Fruit fly (Drosophila melanogaster) whole organism, embryonic: ENCODE results near the gene Syp.

ENCODE experiments used
- B-H1 ChIP-seq: fragments of 200-800 bp; sonication (Bioruptor generic); IDR thresholded peaks from 3 replicates; pipeline ENCODE4 v1.3.6; 2022; ENCODE audit warnings: missing biosample characterization, missing genetic modification characterization
- CG10431 ChIP-seq: fragments of 200-800 bp; sonication (Bioruptor generic); optimal IDR thresholded peaks from 3 replicates; lab custom pipeline; 2018; ENCODE audit warnings: missing biosample characterization, mild to moderate bottlenecking, missing genetic modification characterization
- CG12391 ChIP-seq: fragments of 200-800 bp; sonication (Bioruptor generic); optimal IDR thresholded peaks from 3 replicates; lab custom pipeline; 2018; ENCODE audit warnings: missing biosample characterization, mild to moderate bottlenecking, missing genetic modification characterization, moderate library complexity
- CG13624 ChIP-seq: fragments of 200-800 bp; sonication (Bioruptor generic); optimal IDR thresholded peaks from 2 replicates; lab custom pipeline; 2016; ENCODE audit warnings: missing biosample characterization, missing genetic modification characterization
- CG14710 ChIP-seq: fragments of 200-800 bp; sonication (Bioruptor generic); optimal IDR thresholded peaks from 3 replicates; lab custom pipeline; 2019; ENCODE audit warnings: missing biosample characterization, mild to moderate bottlenecking, missing genetic modification characterization, moderate library complexity
- CG15073 ChIP-seq: fragments of 200-800 bp; sonication (Bioruptor generic); optimal IDR thresholded peaks from 2 replicates; lab custom pipeline; 2016; ENCODE audit warnings: missing biosample characterization, missing genetic modification characterization
- CG15479 ChIP-seq: fragments of 200-800 bp; sonication (Bioruptor generic); optimal IDR thresholded peaks from 3 replicates; lab custom pipeline; 2019; ENCODE audit warnings: missing biosample characterization, mild to moderate bottlenecking, missing genetic modification characterization, moderate library complexity
- CG18011 ChIP-seq: fragments of 200-800 bp; sonication (Bioruptor generic); optimal IDR thresholded peaks from 2 replicates; lab custom pipeline; 2017; ENCODE audit warnings: missing biosample characterization, missing genetic modification characterization, mild to moderate bottlenecking, moderate library complexity, missing genotype
- CG2129 ChIP-seq: fragments of 200-800 bp; sonication (Bioruptor generic); IDR thresholded peaks from 2 replicates; pipeline ENCODE4 v1.3.6; 2022; ENCODE audit warnings: missing biosample characterization, missing genetic modification characterization; ENCODE audit not compliant: partially characterized antibody
- CG2202 ChIP-seq: fragments of 200-800 bp; sonication (Bioruptor generic); optimal IDR thresholded peaks from 2 replicates; lab custom pipeline; 2018; ENCODE audit warnings: missing biosample characterization, mild to moderate bottlenecking, missing genetic modification characterization
- CG31441 ChIP-seq: fragments of 200-800 bp; sonication (Bioruptor generic); IDR thresholded peaks from 2 replicates; pipeline ENCODE4 v1.3.6; 2022; ENCODE audit warnings: missing biosample characterization, missing genetic modification characterization
- CG33557 ChIP-seq: fragments of 200-800 bp; sonication (Bioruptor generic); optimal IDR thresholded peaks from 2 replicates; lab custom pipeline; 2019; ENCODE audit warnings: missing biosample characterization, mild to moderate bottlenecking, missing genetic modification characterization, moderate library complexity
- CG34422 ChIP-seq: fragments of 200-800 bp; sonication (Bioruptor generic); IDR thresholded peaks from 3 replicates; pipeline ENCODE4 v1.3.6; 2022; ENCODE audit warnings: missing biosample characterization, missing genetic modification characterization
- CG43689 ChIP-seq: fragments of 200-800 bp; sonication (Bioruptor generic); IDR thresholded peaks from 2 replicates; pipeline ENCODE4 v1.3.6; 2022; ENCODE audit warnings: missing biosample characterization, missing genetic modification characterization
- CG6254 ChIP-seq: fragments of 200-800 bp; sonication (Bioruptor generic); optimal IDR thresholded peaks from 3 replicates; lab custom pipeline; 2017; ENCODE audit warnings: mild to moderate bottlenecking, missing biosample characterization, missing genetic modification reagents, missing genetic modification characterization
- CG7372 ChIP-seq: fragments of 200-800 bp; sonication (Bioruptor generic); IDR thresholded peaks from 2 replicates; pipeline ENCODE4 v1.3.6; 2022; ENCODE audit warnings: missing biosample characterization, missing genetic modification characterization
- CG8290 ChIP-seq, 3 experiments: fragments of 200-800 bp; sonication (Bioruptor generic); optimal IDR thresholded peaks; 2 replicates each; lab custom pipeline; 2016 to 2019; ENCODE audit warnings: missing biosample characterization in 3 of 3, missing genetic modification characterization in 3 of 3, mild to moderate bottlenecking in 2 of 3, moderate library complexity in 1 of 3
- CG9727 ChIP-seq: fragments of 200-800 bp; sonication (Bioruptor generic); optimal IDR thresholded peaks from 3 replicates; lab custom pipeline; 2017; ENCODE audit warnings: missing biosample characterization, mild to moderate bottlenecking, missing genetic modification characterization
- Drgx ChIP-seq: fragments of 200-800 bp; sonication (Bioruptor generic); IDR thresholded peaks from 2 replicates; pipeline ENCODE4 v1.3.6; 2022; ENCODE audit warnings: missing biosample characterization, missing genetic modification characterization
- E2f2 ChIP-seq: fragments of 200-800 bp; sonication (Bioruptor generic); IDR thresholded peaks from 2 replicates; pipeline ENCODE4 v1.3.6; 2022; ENCODE audit warnings: missing biosample characterization, missing genetic modification characterization
- Ets65A ChIP-seq: fragments of 200-800 bp; sonication (Bioruptor generic); peaks from one replicate; lab custom pipeline; 2016; ENCODE audit warnings: missing biosample characterization, missing genetic modification characterization
- Gug ChIP-seq: fragments of 200-800 bp; sonication (Bioruptor generic); IDR thresholded peaks from 4 replicates; pipeline ENCODE4 v1.3.6; 2022; ENCODE audit warnings: missing biosample characterization, missing genetic modification characterization
- HHEX ChIP-seq: fragments of 200-800 bp; sonication (Bioruptor generic); optimal IDR thresholded peaks from 3 replicates; lab custom pipeline; 2017; ENCODE audit warnings: missing biosample characterization, mild to moderate bottlenecking, missing genetic modification characterization, missing genetic modification reagents
- MBD-R2 ChIP-seq: fragments of 200-800 bp; sonication (Bioruptor generic); IDR thresholded peaks from 2 replicates; pipeline ENCODE4 v1.3.6; 2022; ENCODE audit warnings: missing biosample characterization, missing genetic modification characterization
- MESR4 ChIP-seq: fragments of 200-800 bp; sonication (Bioruptor generic); optimal IDR thresholded peaks from 2 replicates; lab custom pipeline; 2018; ENCODE audit warnings: missing biosample characterization, mild to moderate bottlenecking, missing genetic modification characterization, moderate library complexity
- MTF-1 ChIP-seq: fragments of 200-800 bp; sonication (Bioruptor generic); optimal IDR thresholded peaks from 2 replicates; lab custom pipeline; 2018; ENCODE audit warnings: missing biosample characterization, mild to moderate bottlenecking, missing genetic modification characterization, borderline replicate concordance
- Med ChIP-seq: fragments of 200-800 bp; sonication (Bioruptor generic); peaks from one replicate; lab custom pipeline; 2016; ENCODE audit warnings: missing biosample characterization, missing genetic modification characterization, mild to moderate bottlenecking, inconsistent platforms, moderate library complexity
- Myb ChIP-seq: fragments of 200-800 bp; sonication (Bioruptor generic); optimal IDR thresholded peaks from 2 replicates; lab custom pipeline; 2016; ENCODE audit warnings: missing biosample characterization, missing genetic modification characterization
- Ptx1 ChIP-seq: fragments of 200-800 bp; sonication (Bioruptor generic); IDR thresholded peaks from 2 replicates; pipeline ENCODE4 v1.3.6; 2022; ENCODE audit warnings: missing biosample characterization, missing genetic modification characterization
- Scr ChIP-seq: fragments of 200-800 bp; sonication (Bioruptor generic); IDR thresholded peaks from 2 replicates; pipeline ENCODE4 v1.3.6; 2022; ENCODE audit warnings: missing biosample characterization, missing genetic modification characterization; ENCODE audit not compliant: partially characterized antibody
- Xrp1 ChIP-seq: fragments of 200-800 bp; sonication (Bioruptor generic); IDR thresholded peaks from 2 replicates; pipeline ENCODE4 v1.3.6; 2022; ENCODE audit warnings: missing biosample characterization, missing genetic modification characterization
- bbx ChIP-seq: fragments of 200-800 bp; sonication (Bioruptor generic); IDR thresholded peaks from 2 replicates; pipeline ENCODE4 v1.3.6; 2022; ENCODE audit warnings: missing biosample characterization, missing genetic modification characterization; ENCODE audit not compliant: partially characterized antibody
- corto ChIP-seq: fragments of 200-800 bp; sonication (Bioruptor generic); optimal IDR thresholded peaks from 2 replicates; lab custom pipeline; 2016; ENCODE audit warnings: missing biosample characterization, mild to moderate bottlenecking, missing genetic modification characterization, moderate library complexity
- ftz-f1 ChIP-seq: fragments of 200-800 bp; sonication (Bioruptor generic); optimal IDR thresholded peaks from 2 replicates; lab custom pipeline; 2016; ENCODE audit warnings: missing biosample characterization, missing genetic modification characterization
- ind ChIP-seq: fragments of 200-800 bp; sonication (Bioruptor generic); optimal IDR thresholded peaks from 3 replicates; lab custom pipeline; 2016; ENCODE audit warnings: missing biosample characterization, missing genetic modification characterization
- jumu ChIP-seq: fragments of 200-800 bp; sonication (Bioruptor generic); optimal IDR thresholded peaks from 3 replicates; lab custom pipeline; 2016; ENCODE audit warnings: missing biosample characterization, missing genetic modification characterization
- klu ChIP-seq: fragments of 200-800 bp; sonication (Bioruptor generic); IDR thresholded peaks from 2 replicates; pipeline ENCODE4 v1.3.6; 2022; ENCODE audit warnings: missing biosample characterization, missing genetic modification characterization
- lbe ChIP-seq: fragments of 200-800 bp; sonication (Bioruptor generic); optimal IDR thresholded peaks from 2 replicates; lab custom pipeline; 2016; ENCODE audit warnings: missing biosample characterization, mild to moderate bottlenecking, missing genetic modification characterization
- lola ChIP-seq, 3 experiments: fragments of >200 bp in 2 of 3; fragments of 200-800 bp in 1 of 3; sonication (Bioruptor generic) in 1 of 3; optimal IDR thresholded peaks; 2 replicates each; lab custom pipeline; 2017 to 2019; ENCODE audit warnings: missing biosample characterization in 3 of 3, missing genetic modification characterization in 3 of 3, mild to moderate bottlenecking in 1 of 3, moderate library complexity in 1 of 3
- mld ChIP-seq: fragments of 200-800 bp; sonication (Bioruptor generic); IDR thresholded peaks from 3 replicates; pipeline ENCODE4 v1.3.6; 2022; ENCODE audit warnings: missing biosample characterization, missing genetic modification characterization; ENCODE audit not compliant: partially characterized antibody
- onecut ChIP-seq: fragments of 200-800 bp; sonication (Bioruptor generic); IDR thresholded peaks from 2 replicates; pipeline ENCODE4 v1.3.6; 2022; ENCODE audit warnings: missing biosample characterization, missing genetic modification characterization
- sqz ChIP-seq: fragments of 200-800 bp; sonication (Bioruptor generic); optimal IDR thresholded peaks from 3 replicates; lab custom pipeline; 2018; ENCODE audit warnings: missing biosample characterization, mild to moderate bottlenecking, missing genetic modification characterization
- sr ChIP-seq: fragments of 200-800 bp; sonication (Bioruptor generic); IDR thresholded peaks from 3 replicates; pipeline ENCODE4 v1.3.6; 2022; ENCODE audit warnings: missing biosample characterization, missing genetic modification characterization
- ssp ChIP-seq: fragments of 200-800 bp; sonication (Bioruptor generic); IDR thresholded peaks from 2 replicates; pipeline ENCODE4 v1.3.6; 2022; ENCODE audit warnings: missing biosample characterization, missing genetic modification characterization
- tap ChIP-seq: fragments of 200-800 bp; optimal IDR thresholded peaks from 3 replicates; lab custom pipeline; 2019; ENCODE audit warnings: missing biosample characterization, mild to moderate bottlenecking, missing genetic modification characterization, moderate library complexity

Gene Syp

dm6 chr3R:20762175-20762795 is 5.8 kb downstream of the Syp start, which contains the start of gene CG31195 (continued):
- peak; percentile 61 for TF ChIP-seq CG14710 (tag; lab: Kevin White, UChicago)
- TF ChIP-seq Scr (GFP tag; lab: Robert Waterston, UW), result peak; percentile 88
- TF ChIP-seq ssp, result no peak
- no peak for TF ChIP-seq CG2202 (tag; lab: Kevin White, UChicago)
- TF ChIP-seq CG8290 (GFP tag; optimal IDR thresholded peaks at IDR 0.05; lab: Kevin White, UChicago), result peak; percentile 66
- peak in 1 of 2 experiments; percentile 21 for TF ChIP-seq CG8290 (tag; optimal IDR thresholded peaks at IDR 0.05; lab: Kevin White, UChicago)
- peak; percentile 49 for TF ChIP-seq MBD-R2
- peak; percentile 45 for TF ChIP-seq Myb (GFP tag; lab: Kevin White, UChicago)
- TF ChIP-seq tap (tag; lab: Kevin White, UChicago), result no peak
- TF ChIP-seq E2f2 (GFP tag; lab: Robert Waterston, UW), result peak; percentile 80
- peak; percentile 39 for TF ChIP-seq CG6254 (GFP tag; lab: Kevin White, UChicago)
- no peak for TF ChIP-seq onecut
- TF ChIP-seq ind (GFP tag; lab: Kevin White, UChicago), result peak; percentile 2
- no peak for TF ChIP-seq CG7372 (GFP tag; lab: Robert Waterston, UW)
- no peak for TF ChIP-seq sqz (GFP tag; lab: Kevin White, UChicago)
- no peak for TF ChIP-seq CG43689
- peak; percentile 86 for TF ChIP-seq MESR4
- TF ChIP-seq CG34422, result 0 out of 3 replicates have a peak, but pooled peaks have one; percentile 18
- peak; percentile 77 for TF ChIP-seq bbx
- peak; percentile 56 for TF ChIP-seq CG2129 (GFP tag; lab: Robert Waterston, UW)
- no peak for TF ChIP-seq Ptx1 (GFP tag; lab: Robert Waterston, UW)
- peak in 1 of 3 experiments; percentile 30 for TF ChIP-seq lola (GFP tag; optimal IDR thresholded peaks at IDR 0.05; lab: Kevin White, UChicago)
- peak; percentile 20 for TF ChIP-seq CG9727
- TF ChIP-seq Xrp1, result no peak

- TF ChIP-seq ftz-f1 (no peak), lbe (GFP tag; lab: Kevin White, UChicago) (peak; percentile 51), mld (GFP tag; lab: Robert Waterston, UW) (no peak), Drgx (GFP tag; lab: Robert Waterston, UW) (peak; percentile 58; the same call in 1 of the 2 replicates), corto (GFP tag; lab: Kevin White, UChicago) (peak; percentile 6), CG12391 (tag; lab: Kevin White, UChicago) (no peak), CG15479 (peak; percentile 10)
- TF ChIP-seq, all 482 proteins: peak for 4
Observed at dm6 chr3R:20764058-20764457, 7.5 kb downstream of the Syp start.

dm6 chr3R:20765302-20766155 is 9.0 kb downstream of the Syp start:
- TF ChIP-seq HHEX, result no peak
- no peak for TF ChIP-seq klu (GFP tag; lab: Robert Waterston, UW)
- TF ChIP-seq CG10431, result no peak
- peak; percentile 70 for TF ChIP-seq Ets65A (GFP tag; lab: Kevin White, UChicago)
- no peak for TF ChIP-seq CG33557 (GFP tag; lab: Kevin White, UChicago)
- no peak for TF ChIP-seq B-H1 (GFP tag; lab: Robert Waterston, UW)
- TF ChIP-seq lbe (GFP tag; lab: Kevin White, UChicago), result peak; percentile 77
- no peak for TF ChIP-seq jumu
- no peak for TF ChIP-seq MTF-1 (GFP tag; lab: Kevin White, UChicago)
- no peak for TF ChIP-seq CG18011
- peak; percentile 58 for TF ChIP-seq Drgx (GFP tag; lab: Robert Waterston, UW)
- TF ChIP-seq CG31441, result no peak
- no peak for TF ChIP-seq sr (GFP tag; lab: Robert Waterston, UW)
- no peak for TF ChIP-seq Gug
- TF ChIP-seq CG15073 (GFP tag; lab: Kevin White, UChicago), result no peak
- no peak for TF ChIP-seq CG13624 (GFP tag; lab: Kevin White, UChicago)
- TF ChIP-seq ftz-f1, result no peak
- no peak for TF ChIP-seq Ptx1 (GFP tag; lab: Robert Waterston, UW)
- no peak for TF ChIP-seq ind (GFP tag; lab: Kevin White, UChicago)
- TF ChIP-seq Med (GFP tag; lab: Kevin White, UChicago), result peak; percentile 48
